Worm (Caenorhabditis elegans) whole organism, L1 larva: ENCODE data around the gene ZK856.5.

Experiments used
- C16A3.4 ChIP-seq: fragments of 150-350 bp; optimal IDR thresholded peaks from 2 replicates; lab custom pipeline; 2014; ENCODE audit warnings: missing biosample characterization, missing genetic modification characterization
- C34B4.2 ChIP-seq: sonication (generic microtip); optimal IDR thresholded peaks from 2 replicates; lab custom pipeline; 2017; ENCODE audit warnings: mild to moderate bottlenecking, missing genetic modification characterization, missing compliant biosample characterization
- Y116A8C.19 ChIP-seq: sonication (generic microtip); optimal IDR thresholded peaks from 2 replicates; lab custom pipeline; 2016; ENCODE audit warnings: missing compliant biosample characterization, missing genetic modification characterization, borderline replicate concordance
- aha-1 ChIP-seq: fragments of 150-350 bp; optimal IDR thresholded peaks from 2 replicates; lab custom pipeline; 2014; ENCODE audit warnings: missing biosample characterization, missing genetic modification characterization
- blmp-1 ChIP-seq: fragments of 150-350 bp; optimal IDR thresholded peaks from 2 replicates; lab custom pipeline; 2014; ENCODE audit warnings: missing biosample characterization, missing genetic modification characterization
- ceh-8 ChIP-seq: fragments of 200-800 bp; sonication (Bioruptor generic); optimal IDR thresholded peaks from 2 replicates; lab custom pipeline; 2018; ENCODE audit warnings: mild to moderate bottlenecking, missing genetic modification characterization, moderate library complexity, missing compliant biosample characterization
- ceh-82 ChIP-seq, 3 experiments: fragments of 150-350 bp in 1 of 3; sonication (generic microtip) in 2 of 3; optimal IDR thresholded peaks; 2 replicates each; lab custom pipeline; 2014 to 2017; ENCODE audit warnings: missing biosample characterization in 3 of 3, missing genetic modification characterization in 3 of 3
- ceh-90 ChIP-seq: sonication (generic microtip); optimal IDR thresholded peaks from 2 replicates; lab custom pipeline; 2016; ENCODE audit warnings: missing genetic modification characterization, missing compliant biosample characterization
- dpl-1 ChIP-seq, 3 experiments: fragments of 150-350 bp in 2 of 3; sonication (generic microtip) in 1 of 3; optimal IDR thresholded peaks; 2 replicates each; lab custom pipeline; 2014 to 2017; ENCODE audit warnings: missing biosample characterization in 3 of 3, missing genetic modification characterization in 3 of 3, missing genetic modification reagents in 3 of 3
- dsc-1 ChIP-seq: sonication (generic microtip); optimal IDR thresholded peaks from 2 replicates; lab custom pipeline; 2016; ENCODE audit warnings: mild to moderate bottlenecking, missing genetic modification characterization, missing compliant biosample characterization
- efl-3 ChIP-seq: fragments of 200-800 bp; sonication (Bioruptor generic); optimal IDR thresholded peaks from 2 replicates; lab custom pipeline; 2018; ENCODE audit warnings: mild to moderate bottlenecking, missing genetic modification characterization, missing compliant biosample characterization
- elt-2 ChIP-seq: sonication (generic microtip); optimal IDR thresholded peaks from 2 replicates; lab custom pipeline; 2016; ENCODE audit warnings: missing genetic modification characterization, mild to moderate bottlenecking, inconsistent platforms, missing compliant biosample characterization, missing genetic modification reagents
- elt-3 ChIP-seq, 6 experiments: fragments of 150-350 bp in 1 of 6; sonication (generic microtip); optimal IDR thresholded peaks; 2 replicates each; lab custom pipeline; 2017 to 2018; ENCODE audit warnings: missing biosample characterization in 6 of 6, missing genetic modification characterization in 6 of 6, inconsistent platforms in 1 of 6
- ets-5 ChIP-seq: fragments of 200-800 bp; sonication (Bioruptor generic); IDR thresholded peaks from 2 replicates; pipeline ENCODE4 v1.3.6; 2022; ENCODE audit warnings: missing genetic modification characterization, missing compliant biosample characterization
- fos-1 ChIP-seq: fragments of 150-350 bp; optimal IDR thresholded peaks from 2 replicates; lab custom pipeline; 2014; ENCODE audit warnings: missing biosample characterization, missing genetic modification characterization
- hlh-4 ChIP-seq: sonication (generic microtip); optimal IDR thresholded peaks from 2 replicates; lab custom pipeline; 2016; ENCODE audit warnings: mild to moderate bottlenecking, missing genetic modification characterization, missing compliant biosample characterization
- hpl-2 ChIP-seq: fragments of 150-350 bp; optimal IDR thresholded peaks from 2 replicates; lab custom pipeline; 2014; ENCODE audit warnings: missing biosample characterization, missing genetic modification reagents, missing genetic modification characterization
- isw-1 ChIP-seq: fragments of 200-800 bp; sonication (Bioruptor generic); IDR thresholded peaks from 2 replicates; pipeline ENCODE4 v1.3.6; 2022; ENCODE audit warnings: missing genetic modification characterization, missing compliant biosample characterization
- lin-13 ChIP-seq: fragments of 150-350 bp; optimal IDR thresholded peaks from 2 replicates; lab custom pipeline; 2014; ENCODE audit warnings: missing biosample characterization, missing genetic modification reagents, missing genetic modification characterization
- lin-14 ChIP-seq: fragments of 200-800 bp; sonication (Bioruptor generic); optimal IDR thresholded peaks from 2 replicates; lab custom pipeline; 2018; ENCODE audit warnings: mild to moderate bottlenecking, missing genetic modification characterization, moderate library complexity, missing compliant biosample characterization
- lin-35 ChIP-seq, 2 experiments: fragments of 150-350 bp; optimal IDR thresholded peaks; 2 replicates each; lab custom pipeline; 2014; ENCODE audit warnings: missing biosample characterization in 2 of 2, missing genetic modification characterization in 2 of 2, missing genetic modification reagents in 2 of 2
- lin-39 ChIP-seq: fragments of 150-350 bp; optimal IDR thresholded peaks from 2 replicates; lab custom pipeline; 2014; ENCODE audit warnings: missing biosample characterization, missing genetic modification reagents, missing genetic modification characterization
- lir-3 ChIP-seq: sonication (generic microtip); optimal IDR thresholded peaks from 2 replicates; lab custom pipeline; 2016; ENCODE audit warnings: mild to moderate bottlenecking, missing genetic modification characterization, moderate library complexity, missing compliant biosample characterization; ENCODE audit not compliant: poor library complexity
- lsy-2 ChIP-seq, 2 experiments: fragments of 150-350 bp; optimal IDR thresholded peaks; 2 replicates each; lab custom pipeline; 2014; ENCODE audit warnings: missing biosample characterization in 2 of 2, missing genetic modification characterization in 2 of 2
- mdl-1 ChIP-seq, 2 experiments: fragments of 150-350 bp; optimal IDR thresholded peaks; 2 replicates each; lab custom pipeline; 2014 to 2017; ENCODE audit warnings: missing biosample characterization in 2 of 2, missing genetic modification characterization in 2 of 2, inconsistent platforms in 1 of 2
- mep-1 ChIP-seq: fragments of 150-350 bp; optimal IDR thresholded peaks from 2 replicates; lab custom pipeline; 2014; ENCODE audit warnings: missing biosample characterization, missing genetic modification characterization
- nhr-19 ChIP-seq: fragments of 200-800 bp; sonication (Bioruptor generic); conservative IDR thresholded peaks from 2 replicates; pipeline ENCODE4 v1.3.6; 2022; ENCODE audit warnings: missing genetic modification characterization, missing compliant biosample characterization
- nhr-20 ChIP-seq: sonication (generic microtip); optimal IDR thresholded peaks from 2 replicates; lab custom pipeline; 2016; ENCODE audit warnings: mild to moderate bottlenecking, missing genetic modification characterization, missing compliant biosample characterization
- nhr-28 ChIP-seq: fragments of 150-350 bp; optimal IDR thresholded peaks from 2 replicates; lab custom pipeline; 2014; ENCODE audit warnings: missing biosample characterization, missing genetic modification characterization
- nhr-47 ChIP-seq: sonication (generic microtip); optimal IDR thresholded peaks from 2 replicates; lab custom pipeline; 2016; ENCODE audit warnings: mild to moderate bottlenecking, missing genetic modification characterization, moderate library complexity, missing compliant biosample characterization
- nhr-71 ChIP-seq: sonication (generic microtip); optimal IDR thresholded peaks from 2 replicates; lab custom pipeline; 2016; ENCODE audit warnings: mild to moderate bottlenecking, missing genetic modification characterization, moderate library complexity, missing compliant biosample characterization
- nhr-77 ChIP-seq: fragments of 150-350 bp; optimal IDR thresholded peaks from 2 replicates; lab custom pipeline; 2014; ENCODE audit warnings: missing biosample characterization, missing genetic modification characterization
- nhr-90 ChIP-seq: sonication (generic microtip); optimal IDR thresholded peaks from 2 replicates; lab custom pipeline; 2016; ENCODE audit warnings: mild to moderate bottlenecking, missing genetic modification characterization, missing compliant biosample characterization; ENCODE audit not compliant: poor library complexity
- snpc-4 ChIP-seq: fragments of 150-350 bp; optimal IDR thresholded peaks from 2 replicates; lab custom pipeline; 2014; ENCODE audit warnings: missing biosample characterization, missing genetic modification characterization
- snu-23 ChIP-seq: sonication (generic microtip); optimal IDR thresholded peaks from 2 replicates; lab custom pipeline; 2016; ENCODE audit warnings: missing genetic modification characterization, missing compliant biosample characterization
- swsn-7 ChIP-seq: sonication (generic microtip); optimal IDR thresholded peaks from 2 replicates; lab custom pipeline; 2016; ENCODE audit warnings: missing genetic modification characterization, missing compliant biosample characterization
- tbx-2 ChIP-seq: sonication (generic microtip); optimal IDR thresholded peaks from 2 replicates; lab custom pipeline; 2016; ENCODE audit warnings: missing genetic modification characterization, missing compliant biosample characterization
- tlp-1 ChIP-seq: fragments of 150-350 bp; optimal IDR thresholded peaks from 2 replicates; lab custom pipeline; 2014; ENCODE audit warnings: missing biosample characterization, missing genetic modification characterization
- unc-130 ChIP-seq: fragments of 150-350 bp; optimal IDR thresholded peaks from 2 replicates; lab custom pipeline; 2017; ENCODE audit warnings: missing biosample characterization, missing genetic modification characterization, inconsistent platforms
- unc-30 ChIP-seq: sonication (generic microtip); optimal IDR thresholded peaks from 2 replicates; lab custom pipeline; 2017; ENCODE audit warnings: missing biosample characterization, missing genetic modification characterization
- unc-98 ChIP-seq: fragments of 200-800 bp; sonication (Bioruptor generic); IDR thresholded peaks from 2 replicates; pipeline ENCODE4 v1.3.6; 2022; ENCODE audit warnings: missing genetic modification characterization, missing compliant biosample characterization

ZK856.5 gene

DNA sequence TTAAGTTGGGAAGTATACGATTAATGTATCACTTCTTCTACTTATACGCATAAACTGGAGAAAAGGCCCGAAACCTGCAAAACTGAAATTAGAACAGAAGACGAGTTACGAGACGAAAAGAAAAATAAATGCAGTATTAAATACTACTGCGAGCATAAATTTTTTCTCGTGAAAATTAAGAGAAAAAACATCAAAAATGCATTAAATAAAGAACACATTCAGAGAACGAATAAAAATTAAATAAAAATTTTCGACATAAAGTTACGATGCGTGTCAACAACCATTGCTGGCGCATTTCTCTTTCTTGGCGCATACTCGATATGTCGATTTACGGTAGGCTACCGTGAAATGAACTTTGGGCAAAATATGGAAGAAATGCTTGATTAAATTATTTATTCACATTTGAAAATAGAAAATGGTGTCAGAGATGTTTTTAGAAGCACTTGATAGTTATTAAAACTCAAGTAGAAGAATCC lies 15.0 kb upstream of the ZK856.5 start, which contains the start of the genes ZK856.19 and ZK856.11 (continued):
- TF ChIP-seq lir-3 (tag; lab: Kevin White, UChicago) (peak; percentile 50), unc-30 (tag; lab: Kevin White, UChicago) (no peak), snu-23 (peak; percentile 79), nhr-19 (GFP tag; lab: Robert Waterston, UW) (peak; percentile 75), isw-1 (GFP tag; lab: Robert Waterston, UW) (peak; percentile 58), nhr-77 (tag; lab: Kevin White, UChicago) (peak; percentile 24), nhr-90 (peak; percentile 78), nhr-28 (tag; lab: Kevin White, UChicago) (no peak), C16A3.4 (tag; lab: Kevin White, UChicago) (peak; percentile 68), ceh-8 (GFP tag; lab: Kevin White, UChicago) (no peak), mep-1 (tag; lab: Kevin White, UChicago) (peak; percentile 88), swsn-7 (tag; lab: Kevin White, UChicago) (peak; percentile 77), tbx-2 (peak; percentile 78), lin-13 (peak; percentile 1), hlh-4 (no peak), nhr-20 (peak; percentile 78), ceh-90 (tag; lab: Kevin White, UChicago) (no peak), efl-3 (GFP tag; lab: Kevin White, UChicago) (no peak), dpl-1 (GFP tag; optimal IDR thresholded peaks at IDR 0.05; lab: Kevin White, UChicago) (peak; percentile 58 to 73 (median 72)), fos-1 (peak; percentile 27), hpl-2 (no peak), tlp-1 (tag; lab: Kevin White, UChicago) (no peak), snpc-4 (tag; lab: Kevin White, UChicago) (peak; percentile 69), unc-130 (tag; lab: Kevin White, UChicago) (peak; percentile 60), dsc-1 (tag; lab: Kevin White, UChicago) (peak; percentile 69), aha-1 (tag; lab: Kevin White, UChicago) (no peak), unc-98 (GFP tag; lab: Robert Waterston, UW) (no peak), ceh-82 (tag; optimal IDR thresholded peaks at IDR 0.05; lab: Kevin White, UChicago) (peak; percentile 21 to 47 (median 40)), lsy-2 (tag; optimal IDR thresholded peaks at IDR 0.05; lab: Kevin White, UChicago) (peak; percentile 79 to 88), nhr-47 (peak; percentile 83)

DNA sequence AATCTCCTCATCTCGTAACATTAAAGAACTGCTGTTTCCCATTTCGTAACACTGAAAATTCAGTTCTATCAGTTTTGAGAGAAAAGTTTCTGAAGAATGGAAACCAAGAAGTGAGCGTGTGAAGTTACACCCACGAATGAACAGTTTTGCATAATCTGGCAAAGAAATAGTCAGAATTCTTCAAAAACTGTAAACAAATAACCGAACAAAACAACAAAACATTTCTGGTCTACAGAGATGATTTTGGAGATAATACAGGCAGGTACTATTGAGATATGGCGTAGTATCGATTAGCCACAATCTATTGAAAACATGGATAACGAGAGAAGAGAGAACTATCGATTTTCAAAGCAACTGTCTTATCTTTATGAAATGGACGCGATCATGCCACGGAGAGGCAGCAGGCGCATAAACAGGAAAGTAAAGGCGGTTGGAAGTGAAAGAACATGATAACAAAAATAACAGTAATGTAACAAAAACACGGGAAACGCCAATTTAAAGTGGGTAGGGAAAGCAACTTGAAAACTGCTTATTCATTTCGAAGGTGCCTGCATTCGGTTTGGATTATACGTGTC lies 13.6 kb upstream of the ZK856.5 start, which contains the start of gene chpf-1:
TSS of gene chpf-1 (minus strand) at position 51 of the 575 bp plus-strand sequence.
- TF ChIP-seq nhr-71 (tag; lab: Kevin White, UChicago), result peak; percentile 31
- TF ChIP-seq elt-2 (tag; lab: Kevin White, UChicago), result peak; percentile 22
- TF ChIP-seq lin-39 (tag; lab: Kevin White, UChicago), result no peak
- TF ChIP-seq C34B4.2, result no peak
- TF ChIP-seq elt-3 (tag; optimal IDR thresholded peaks at IDR 0.05; lab: Kevin White, UChicago), result peak in 1 of 6 experiments; percentile 80
- peak; percentile 20 for TF ChIP-seq mep-1 (tag; lab: Kevin White, UChicago)
- peak in 1 of 2 experiments; percentile 0 for TF ChIP-seq mdl-1 (tag; optimal IDR thresholded peaks at IDR 0.05; lab: Kevin White, UChicago)
- peak; percentile 38 for TF ChIP-seq lin-14
- no peak for TF ChIP-seq ets-5 (GFP tag; lab: Robert Waterston, UW)
- TF ChIP-seq Y116A8C.19, result no peak
- TF ChIP-seq snu-23, result peak; percentile 29
- peak in 1 of 2 experiments; percentile 58 for TF ChIP-seq lin-35 (GFP tag; optimal IDR thresholded peaks at IDR 0.05; lab: Kevin White, UChicago)
- peak; percentile 11 for TF ChIP-seq nhr-20
- peak; percentile 80 for TF ChIP-seq blmp-1
- TF ChIP-seq unc-130 (tag; lab: Kevin White, UChicago), result peak; percentile 26
